Worm (Caenorhabditis elegans): ENCODE data around the gene acr-9.

- no peak for TF ChIP-seq B0310.2 (tag; optimal IDR thresholded peaks at IDR 0.05)
- no peak for TF ChIP-seq flt-1 (GFP tag; IDR thresholded peaks at IDR 0.05)
- TF ChIP-seq ceh-13 (GFP tag; optimal IDR thresholded peaks at IDR 0.05): no peak
- TF ChIP-seq F13C5.2 (tag; optimal IDR thresholded peaks at IDR 0.05): no peak
- no peak for TF ChIP-seq hnd-1 (tag; optimal IDR thresholded peaks at IDR 0.05)
- no peak for TF ChIP-seq ama-1 (optimal IDR thresholded peaks at IDR 0.05)
- TF ChIP-seq tbx-37 (GFP tag; conservative IDR thresholded peaks at IDR 0.05): no peak
- TF ChIP-seq pes-1 (GFP tag; IDR thresholded peaks at IDR 0.05): no peak
- TF ChIP-seq hmg-4 (GFP tag; optimal IDR thresholded peaks at IDR 0.05): no peak
- TF ChIP-seq ets-7 (tag; optimal IDR thresholded peaks at IDR 0.05): no peak
- TF ChIP-seq tra-4 (tag; optimal IDR thresholded peaks at IDR 0.05): no peak
- TF ChIP-seq hmbx-1 (tag; optimal IDR thresholded peaks at IDR 0.05): no peak
Observed at ce11 chrX:13605854-13606253, 40.8 kb downstream of the acr-9 start.

Data from whole organism, early embryonic.